Worm (Caenorhabditis elegans): Measurements from ENCODE around the gene plpp-1.2.

plpp-1.2 gene

DNA sequence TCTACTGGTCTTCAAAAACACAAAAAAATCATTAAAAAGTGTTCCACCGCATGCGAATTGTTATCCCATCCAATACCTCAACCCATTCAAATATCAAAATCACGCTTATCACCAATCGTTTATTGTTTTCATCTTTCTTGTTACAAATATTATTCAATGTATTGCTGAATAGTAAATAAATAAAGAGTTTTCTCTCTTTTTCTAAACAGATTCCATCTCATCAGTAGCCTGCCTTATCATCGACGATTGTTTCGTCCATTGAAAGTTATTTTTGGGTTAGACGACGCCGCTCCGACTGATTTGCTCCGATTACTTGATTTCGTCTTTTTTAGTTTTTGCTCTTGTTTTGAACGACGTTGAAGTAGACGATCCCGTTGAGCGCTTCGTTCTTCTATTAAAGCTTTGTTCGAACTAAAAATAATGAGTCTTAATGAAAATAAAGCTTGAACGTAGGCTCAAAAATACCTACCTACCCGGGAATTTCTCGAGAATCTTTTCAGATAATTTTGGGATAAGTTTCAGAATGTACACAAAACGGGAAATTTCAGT is 40.9 kb downstream of the plpp-1.2 start:
- TF ChIP-seq cog-1 (tag; optimal IDR thresholded peaks at IDR 0.05) (no peak), flt-1 (GFP tag; IDR thresholded peaks at IDR 0.05) (no peak), tab-1 (GFP tag; IDR thresholded peaks at IDR 0.05) (no peak)

ce11 chrII:6528629-6529028 is 43.4 kb downstream of the plpp-1.2 start, which contains the start of gene C56E6.4:
Gene C56E6.4, minus strand, starts transcription at chrII:6528729.
- TF ChIP-seq flt-1 (GFP tag; IDR thresholded peaks at IDR 0.05) (no peak), ref-1 (GFP tag; conservative IDR thresholded peaks at IDR 0.05) (no peak), tab-1 (GFP tag; IDR thresholded peaks at IDR 0.05) (no peak), med-1 (GFP tag; optimal IDR thresholded peaks at IDR 0.05; ENCODE audit: insufficient read depth) (no peak), cog-1 (tag; optimal IDR thresholded peaks at IDR 0.05) (no peak), ztf-23 (GFP tag; IDR thresholded peaks at IDR 0.05) (no peak), klf-2 (GFP tag; conservative IDR thresholded peaks at IDR 0.05) (no peak), ztf-29 (GFP tag; IDR thresholded peaks at IDR 0.05) (no peak), T22C8.4 (GFP tag; IDR thresholded peaks at IDR 0.05) (no peak)

- TF ChIP-seq ztf-29 (GFP tag; IDR thresholded peaks at IDR 0.05) (no peak), ztf-23 (GFP tag; IDR thresholded peaks at IDR 0.05) (no peak), tab-1 (GFP tag; IDR thresholded peaks at IDR 0.05) (no peak), ref-1 (GFP tag; conservative IDR thresholded peaks at IDR 0.05) (no peak), cog-1 (tag; optimal IDR thresholded peaks at IDR 0.05) (no peak), med-1 (GFP tag; optimal IDR thresholded peaks at IDR 0.05; ENCODE audit: insufficient read depth) (no peak), flt-1 (GFP tag; IDR thresholded peaks at IDR 0.05) (no peak)
These were observed 46.3 kb downstream of the plpp-1.2 start, which contains the start of gene abch-1 for ce11 chrII:6531527-6531926. Gene abch-1, minus strand, starts transcription at chrII:6531627.

ce11 chrII:6531940-6532339 is 46.7 kb downstream of the plpp-1.2 start, which contains the start of gene abcx-1:
Gene abcx-1, plus strand, starts transcription at chrII:6532163.
- TF ChIP-seq klf-2 (GFP tag; conservative IDR thresholded peaks at IDR 0.05) (no peak), med-1 (GFP tag; optimal IDR thresholded peaks at IDR 0.05; ENCODE audit: insufficient read depth) (no peak), ztf-29 (GFP tag; IDR thresholded peaks at IDR 0.05) (no peak), ref-1 (GFP tag; conservative IDR thresholded peaks at IDR 0.05) (no peak), ztf-23 (GFP tag; IDR thresholded peaks at IDR 0.05) (no peak), tab-1 (GFP tag; IDR thresholded peaks at IDR 0.05) (no peak), T22C8.4 (GFP tag; IDR thresholded peaks at IDR 0.05) (no peak), flt-1 (GFP tag; IDR thresholded peaks at IDR 0.05) (no peak)

DNA sequence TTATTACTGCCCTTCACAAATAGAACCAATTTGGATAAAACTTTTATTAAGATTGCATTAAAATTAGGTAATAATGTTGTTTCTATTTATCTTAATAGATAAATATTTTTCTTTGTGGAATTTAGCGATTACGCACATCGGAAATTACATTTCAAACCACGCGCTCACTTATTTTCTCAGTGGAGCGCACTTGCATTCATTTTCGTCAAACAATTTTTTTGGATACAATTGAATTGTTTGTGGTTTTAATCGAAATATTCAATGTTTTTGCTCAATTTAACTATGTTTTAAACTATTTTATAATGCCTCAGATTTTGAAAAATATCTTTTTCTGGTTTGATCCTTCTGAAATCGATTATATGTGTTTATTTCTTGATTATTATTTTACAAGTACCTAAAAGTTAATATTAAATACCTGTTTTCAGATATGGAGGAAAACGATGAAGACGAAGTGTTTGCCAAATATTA is 50.7 kb downstream of the plpp-1.2 start, which contains the start of gene utp-20:
utp-20 (plus strand) TSS at position 418 of the 468 bp plus-strand sequence.
- no peak for TF ChIP-seq flt-1 (GFP tag; IDR thresholded peaks at IDR 0.05)
- peak; percentile 14 for TF ChIP-seq cog-1 (tag; optimal IDR thresholded peaks at IDR 0.05)
